Worm (Caenorhabditis elegans) whole organism, mixed stage, embryonic: ENCODE data around the gene dars-2.

Experiments used
- M03D4.4 ChIP-seq: sonication (generic microtip); optimal IDR thresholded peaks from 2 replicates; lab custom pipeline; 2017; ENCODE audit warnings: mild to moderate bottlenecking, missing genetic modification characterization, missing compliant biosample characterization
- bed-3 ChIP-seq: fragments of 200-800 bp; sonication (Bioruptor generic); optimal IDR thresholded peaks from 3 replicates; lab custom pipeline; 2018; ENCODE audit warnings: mild to moderate bottlenecking, missing genetic modification characterization, moderate library complexity, missing compliant biosample characterization
- blmp-1 ChIP-seq: fragments of 150-350 bp; optimal IDR thresholded peaks from 2 replicates; lab custom pipeline; 2014; ENCODE audit warnings: missing biosample characterization, missing genetic modification characterization
- ceh-39 ChIP-seq: fragments of 150-350 bp; optimal IDR thresholded peaks from 2 replicates; lab custom pipeline; 2014; ENCODE audit warnings: missing biosample characterization, missing genetic modification characterization
- ceh-43 ChIP-seq: fragments of 200-800 bp; sonication (Bioruptor generic); optimal IDR thresholded peaks from 2 replicates; lab custom pipeline; 2018; ENCODE audit warnings: mild to moderate bottlenecking, missing genetic modification characterization, moderate library complexity, missing compliant biosample characterization
- ceh-83 ChIP-seq: fragments of 200-800 bp; sonication (Bioruptor generic); optimal IDR thresholded peaks from 2 replicates; lab custom pipeline; 2018; ENCODE audit warnings: mild to moderate bottlenecking, missing genetic modification characterization, missing compliant biosample characterization
- ces-1 ChIP-seq: fragments of 150-350 bp; optimal IDR thresholded peaks from 2 replicates; lab custom pipeline; 2014; ENCODE audit warnings: missing biosample characterization, missing genetic modification reagents, missing genetic modification characterization
- cnd-1 ChIP-seq: fragments of 200-800 bp; sonication (Bioruptor generic); optimal IDR thresholded peaks from 2 replicates; lab custom pipeline; 2018; ENCODE audit warnings: mild to moderate bottlenecking, missing genetic modification characterization, missing compliant biosample characterization
- drap-1 ChIP-seq: fragments of 200-800 bp; sonication (Bioruptor generic); optimal IDR thresholded peaks from 3 replicates; lab custom pipeline; 2018; ENCODE audit warnings: mild to moderate bottlenecking, missing genetic modification characterization, missing compliant biosample characterization
- elt-1 ChIP-seq: sonication (generic microtip); optimal IDR thresholded peaks from 2 replicates; lab custom pipeline; 2017; ENCODE audit warnings: missing genetic modification characterization, mild to moderate bottlenecking, missing compliant biosample characterization, antibody characterized with exemption, moderate library complexity, borderline replicate concordance; ENCODE audit not compliant: insufficient read depth
- elt-3 ChIP-seq: fragments of 150-350 bp; optimal IDR thresholded peaks from 2 replicates; lab custom pipeline; 2014; ENCODE audit warnings: missing biosample characterization, missing genetic modification characterization
- flh-1 ChIP-seq: fragments of 200-800 bp; sonication (Bioruptor generic); optimal IDR thresholded peaks from 2 replicates; lab custom pipeline; 2018; ENCODE audit warnings: mild to moderate bottlenecking, missing genetic modification characterization, moderate library complexity, missing compliant biosample characterization
- ham-2 ChIP-seq: fragments of 200-800 bp; sonication (Bioruptor generic); optimal IDR thresholded peaks from 2 replicates; lab custom pipeline; 2018; ENCODE audit warnings: mild to moderate bottlenecking, missing genetic modification characterization, missing compliant biosample characterization
- hlh-1 ChIP-seq: fragments of 150-350 bp; optimal IDR thresholded peaks from 2 replicates; lab custom pipeline; 2014; ENCODE audit warnings: missing biosample characterization, missing genetic modification reagents, missing genetic modification characterization
- lin-13 ChIP-seq: fragments of 150-350 bp; optimal IDR thresholded peaks from 2 replicates; lab custom pipeline; 2014; ENCODE audit warnings: missing biosample characterization, missing genetic modification characterization
- lin-32 ChIP-seq: fragments of 200-800 bp; sonication (Bioruptor generic); optimal IDR thresholded peaks from 2 replicates; lab custom pipeline; 2018; ENCODE audit warnings: mild to moderate bottlenecking, missing genetic modification characterization, missing compliant biosample characterization
- lsy-2 ChIP-seq: fragments of 150-350 bp; optimal IDR thresholded peaks from 2 replicates; lab custom pipeline; 2014; ENCODE audit warnings: missing biosample characterization, missing genetic modification characterization
- mab-5 ChIP-seq: fragments of 150-350 bp; optimal IDR thresholded peaks from 2 replicates; lab custom pipeline; 2014; ENCODE audit warnings: missing biosample characterization, missing genetic modification characterization
- mep-1 ChIP-seq: fragments of 150-350 bp; optimal IDR thresholded peaks from 2 replicates; lab custom pipeline; 2017; ENCODE audit warnings: missing biosample characterization, missing genetic modification reagents, missing genetic modification characterization, inconsistent platforms
- nhr-12 ChIP-seq: fragments of 150-350 bp; optimal IDR thresholded peaks from 2 replicates; lab custom pipeline; 2014; ENCODE audit warnings: missing biosample characterization, missing genetic modification characterization
- nhr-2 ChIP-seq: fragments of 150-350 bp; optimal IDR thresholded peaks from 2 replicates; lab custom pipeline; 2014; ENCODE audit warnings: missing biosample characterization, missing genetic modification characterization
- nhr-237 ChIP-seq: fragments of 150-350 bp; optimal IDR thresholded peaks from 2 replicates; lab custom pipeline; 2014; ENCODE audit warnings: missing biosample characterization, missing genetic modification characterization
- nhr-28 ChIP-seq: fragments of 150-350 bp; optimal IDR thresholded peaks from 2 replicates; lab custom pipeline; 2014; ENCODE audit warnings: missing biosample characterization, missing genetic modification characterization
- pha-4 ChIP-seq: fragments of 150-350 bp; optimal IDR thresholded peaks from 2 replicates; lab custom pipeline; 2018; ENCODE audit warnings: missing biosample characterization, missing genetic modification reagents, missing genetic modification characterization
- sem-2 ChIP-seq: fragments of 200-800 bp; sonication (Bioruptor generic); optimal IDR thresholded peaks from 2 replicates; lab custom pipeline; 2018; ENCODE audit warnings: mild to moderate bottlenecking, missing genetic modification characterization, missing compliant biosample characterization
- sptf-1 ChIP-seq: sonication (generic microtip); optimal IDR thresholded peaks from 2 replicates; lab custom pipeline; 2017; ENCODE audit warnings: mild to moderate bottlenecking, missing genetic modification characterization, moderate library complexity, missing compliant biosample characterization
- tbx-8 ChIP-seq: fragments of 200-800 bp; sonication (Bioruptor generic); optimal IDR thresholded peaks from 2 replicates; lab custom pipeline; 2018; ENCODE audit warnings: mild to moderate bottlenecking, missing genetic modification characterization, moderate library complexity, missing compliant biosample characterization
- unc-120 ChIP-seq: sonication (generic microtip); optimal IDR thresholded peaks from 2 replicates; lab custom pipeline; 2017; ENCODE audit warnings: missing genetic modification characterization, missing compliant biosample characterization; ENCODE audit not compliant: poor library complexity, severe bottlenecking
- unc-39 ChIP-seq: fragments of 150-350 bp; optimal IDR thresholded peaks from 2 replicates; lab custom pipeline; 2014; ENCODE audit warnings: missing biosample characterization, missing genetic modification characterization
- unc-62 ChIP-seq: fragments of 150-350 bp; optimal IDR thresholded peaks from 2 replicates; lab custom pipeline; 2014; ENCODE audit warnings: missing biosample characterization, missing genetic modification reagents, missing genetic modification characterization
- zip-8 ChIP-seq: fragments of 150-350 bp; optimal IDR thresholded peaks from 2 replicates; lab custom pipeline; 2014; ENCODE audit warnings: missing biosample characterization, missing genetic modification characterization
- ztf-11 ChIP-seq: fragments of 150-350 bp; optimal IDR thresholded peaks from 2 replicates; lab custom pipeline; 2014; ENCODE audit warnings: missing biosample characterization, missing genetic modification characterization

The dars-2 gene

ce11 chrV:12040823-12041606, 7.5 kb upstream of the dars-2 start, which contains the start of the genes kup-1 and F10C2.4:
TSS of gene kup-1 (minus strand) at chrV:12040873.
TSS of gene F10C2.4 (plus strand) at chrV:12041556.
- TF ChIP-seq lin-32 (GFP tag; lab: Kevin White, UChicago): no peak
- TF ChIP-seq tbx-8 (GFP tag; lab: Kevin White, UChicago): no peak
- peak; percentile 61 for TF ChIP-seq ceh-39
- TF ChIP-seq zip-8 (tag; lab: Kevin White, UChicago): no peak
- TF ChIP-seq nhr-12 (tag; lab: Kevin White, UChicago): no peak
- TF ChIP-seq unc-120: no peak
- no peak for TF ChIP-seq hlh-1
- no peak for TF ChIP-seq ztf-11
- no peak for TF ChIP-seq ces-1 (GFP tag; lab: Kevin White, UChicago)
- no peak for TF ChIP-seq unc-62
- TF ChIP-seq lsy-2 (tag; lab: Kevin White, UChicago): peak; percentile 39
- TF ChIP-seq nhr-237 (tag; lab: Kevin White, UChicago): peak; percentile 5
- no peak for TF ChIP-seq M03D4.4 (tag; lab: Kevin White, UChicago)
- no peak for TF ChIP-seq cnd-1
- TF ChIP-seq elt-3 (tag; lab: Kevin White, UChicago): no peak
- TF ChIP-seq mab-5 (tag; lab: Kevin White, UChicago): no peak
- no peak for TF ChIP-seq blmp-1 (tag; lab: Kevin White, UChicago)
- TF ChIP-seq mep-1 (tag; lab: Kevin White, UChicago): peak; percentile 53
- no peak for TF ChIP-seq elt-1
- TF ChIP-seq nhr-2 (tag; lab: Kevin White, UChicago): peak; percentile 13
- no peak for TF ChIP-seq drap-1 (GFP tag; lab: Kevin White, UChicago)
- TF ChIP-seq lin-13 (tag; lab: Kevin White, UChicago): no peak

- TF ChIP-seq ceh-43 (GFP tag; lab: Kevin White, UChicago) (no peak), ces-1 (GFP tag; lab: Kevin White, UChicago) (no peak), pha-4 (no peak), elt-1 (no peak), M03D4.4 (tag; lab: Kevin White, UChicago) (no peak), ceh-83 (GFP tag; lab: Kevin White, UChicago) (no peak), ceh-39 (no peak), hlh-1 (no peak), unc-39 (tag; lab: Kevin White, UChicago) (no peak), blmp-1 (tag; lab: Kevin White, UChicago) (no peak), nhr-12 (tag; lab: Kevin White, UChicago) (no peak), bed-3 (GFP tag; lab: Kevin White, UChicago) (no peak), unc-120 (no peak)
- TF ChIP-seq, all 35 proteins: peak for 0
Observed at ce11 chrV:12045132-12045531, 3.4 kb upstream of the dars-2 start, which contains the start of gene F10C2.5. TSS of gene F10C2.5 (plus strand) at chrV:12045432.

ce11 chrV:12047735-12048134, 810 bp upstream of the dars-2 start:
- TF ChIP-seq ztf-11: no peak
- TF ChIP-seq unc-62: no peak
- no peak for TF ChIP-seq ham-2
- TF ChIP-seq lin-13 (tag; lab: Kevin White, UChicago): no peak
- TF ChIP-seq M03D4.4 (tag; lab: Kevin White, UChicago): no peak
- no peak for TF ChIP-seq mab-5 (tag; lab: Kevin White, UChicago)
- no peak for TF ChIP-seq tbx-8 (GFP tag; lab: Kevin White, UChicago)
- no peak for TF ChIP-seq flh-1
- TF ChIP-seq ceh-43 (GFP tag; lab: Kevin White, UChicago): no peak
- no peak for TF ChIP-seq nhr-12 (tag; lab: Kevin White, UChicago)
- no peak for TF ChIP-seq nhr-237 (tag; lab: Kevin White, UChicago)
- TF ChIP-seq sem-2 (GFP tag; lab: Kevin White, UChicago): no peak
- no peak for TF ChIP-seq ceh-39
- TF ChIP-seq nhr-28 (tag; lab: Kevin White, UChicago): no peak
- TF ChIP-seq mep-1 (tag; lab: Kevin White, UChicago): no peak
- no peak for TF ChIP-seq lsy-2 (tag; lab: Kevin White, UChicago)
- TF ChIP-seq ceh-83 (GFP tag; lab: Kevin White, UChicago): no peak
- TF ChIP-seq unc-39 (tag; lab: Kevin White, UChicago): no peak
- no peak for TF ChIP-seq elt-3 (tag; lab: Kevin White, UChicago)
- no peak for TF ChIP-seq sptf-1 (tag; lab: Kevin White, UChicago)

ce11 chrV:12053598-12053997, 5.1 kb downstream of the dars-2 start, which contains the start of gene F10C2.7:
TSS of gene F10C2.7 (plus strand) at chrV:12053898.
- TF ChIP-seq ceh-43 (GFP tag; lab: Kevin White, UChicago) (no peak), lsy-2 (tag; lab: Kevin White, UChicago) (no peak), pha-4 (no peak), flh-1 (no peak), ztf-11 (no peak), ham-2 (no peak), M03D4.4 (tag; lab: Kevin White, UChicago) (no peak), sem-2 (GFP tag; lab: Kevin White, UChicago) (no peak), cnd-1 (no peak)
